Fruit fly (Drosophila melanogaster): ENCODE data around the gene ND-39.

DNA sequence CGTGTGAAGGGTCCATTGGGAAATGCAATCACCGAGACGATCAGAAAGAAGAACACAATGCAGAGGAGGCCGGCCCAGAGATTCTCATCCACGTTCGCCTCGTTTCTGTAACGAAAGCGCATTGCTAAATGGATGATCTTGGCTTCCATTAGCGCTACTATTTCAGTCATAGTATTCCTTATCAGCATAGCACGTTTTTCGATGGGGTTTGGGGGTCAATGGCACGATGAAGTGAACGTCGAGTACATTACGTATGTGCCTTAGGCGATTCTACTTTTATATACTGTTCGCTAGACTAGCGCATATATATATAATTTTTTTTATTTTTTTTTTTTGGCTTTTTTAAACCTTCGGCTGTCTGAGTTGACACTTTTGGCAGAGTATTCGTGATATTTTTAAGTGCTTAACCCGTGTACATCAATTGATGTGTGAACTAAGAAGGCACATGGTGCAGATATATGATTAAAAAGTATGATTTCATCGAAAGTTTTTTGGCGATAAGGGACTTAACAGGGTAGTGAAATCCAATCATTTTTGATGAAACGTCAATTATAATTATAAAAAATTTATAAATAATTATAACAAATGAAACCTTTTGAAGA is 32.6 kb downstream of the ND-39 start:
- TF ChIP-seq pan (optimal IDR thresholded peaks at IDR 0.05) (no peak), CG8478 (optimal IDR thresholded peaks at IDR 0.05) (no peak)

Data from whole organism.